Fruit fly (Drosophila melanogaster): ENCODE measurements around the gene Set.

Gene Set

DNA sequence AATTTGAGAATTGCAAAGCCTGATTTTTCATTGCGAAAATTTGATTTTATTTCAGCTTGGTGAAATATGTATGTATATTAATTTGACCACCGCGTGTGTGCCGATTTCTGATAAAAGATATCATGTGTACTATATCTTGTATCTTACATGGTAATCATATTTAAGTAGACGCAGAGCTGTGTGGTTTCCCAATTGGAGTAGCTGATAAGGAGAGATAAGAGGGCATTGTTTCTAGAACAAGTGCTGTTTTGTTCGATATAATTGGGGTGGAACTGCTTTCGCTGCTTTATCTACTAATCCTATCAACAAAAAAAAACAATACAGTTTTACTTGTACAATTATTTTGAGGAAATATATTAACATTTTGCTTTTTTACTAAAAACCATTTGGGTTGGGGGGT is 16.8 kb upstream of the Set start (continued):
- TF ChIP-seq grn (GFP tag; optimal IDR thresholded peaks at IDR 0.05) (peak; percentile 69), dati (GFP tag; IDR thresholded peaks at IDR 0.05) (no peak), pb (GFP tag; optimal IDR thresholded peaks at IDR 0.05) (no peak), insv (GFP tag; optimal IDR thresholded peaks at IDR 0.05) (peak in 1 of 2 experiments; percentile 83), ind (GFP tag; optimal IDR thresholded peaks at IDR 0.05) (no peak), CG32767 (GFP tag; IDR thresholded peaks at IDR 0.05) (no peak), E2f1 (GFP tag; IDR thresholded peaks at IDR 0.05) (no peak), CG34376 (GFP tag; optimal IDR thresholded peaks at IDR 0.05) (peak; percentile 78), Poxn (GFP tag; IDR thresholded peaks at IDR 0.05) (no peak), CG7839 (tag; optimal IDR thresholded peaks at IDR 0.05) (no peak), CG4820 (GFP tag; optimal IDR thresholded peaks at IDR 0.05) (no peak), schlank (tag; optimal IDR thresholded peaks at IDR 0.05) (no peak), CG10543 (GFP tag; optimal IDR thresholded peaks at IDR 0.05) (no peak), Six4 (GFP tag; optimal IDR thresholded peaks at IDR 0.05) (no peak), Neu2 (GFP tag; optimal IDR thresholded peaks at IDR 0.05; ENCODE audit: borderline replicate concordance) (no peak), zen (tag; optimal IDR thresholded peaks at IDR 0.05) (no peak), peb (GFP tag; IDR thresholded peaks at IDR 0.05) (no peak), emc (GFP tag; optimal IDR thresholded peaks at IDR 0.05) (no peak)

- TF ChIP-seq CG3163 (GFP tag; optimal IDR thresholded peaks at IDR 0.05), result no peak
- no peak for TF ChIP-seq Nf-YB (GFP tag; optimal IDR thresholded peaks at IDR 0.05)
- no peak for TF ChIP-seq CG6854 (GFP tag; optimal IDR thresholded peaks at IDR 0.05)
- TF ChIP-seq dmrt99B (tag; optimal IDR thresholded peaks at IDR 0.05), result no peak
- TF ChIP-seq danr (GFP tag; IDR thresholded peaks at IDR 0.05), result no peak
- TF ChIP-seq CG12659 (GFP tag; optimal IDR thresholded peaks at IDR 0.05), result no peak
- no peak for TF ChIP-seq CG4360 (GFP tag; IDR thresholded peaks at IDR 0.05)
- no peak for TF ChIP-seq Atf3 (GFP tag; optimal IDR thresholded peaks at IDR 0.05)
- no peak for TF ChIP-seq CG17829 (tag; optimal IDR thresholded peaks at IDR 0.05)
- TF ChIP-seq CG17912 (GFP tag; optimal IDR thresholded peaks at IDR 0.05), result no peak
- no peak for TF ChIP-seq CG31441 (GFP tag; IDR thresholded peaks at IDR 0.05)
- no peak for TF ChIP-seq salm (tag; optimal IDR thresholded peaks at IDR 0.05)
Measured at dm6 chr3R:15249037-15249436, 14.3 kb upstream of the Set start, which contains the start of gene Amt. TSS of gene Amt (minus strand) at chr3R:15249137.

DNA sequence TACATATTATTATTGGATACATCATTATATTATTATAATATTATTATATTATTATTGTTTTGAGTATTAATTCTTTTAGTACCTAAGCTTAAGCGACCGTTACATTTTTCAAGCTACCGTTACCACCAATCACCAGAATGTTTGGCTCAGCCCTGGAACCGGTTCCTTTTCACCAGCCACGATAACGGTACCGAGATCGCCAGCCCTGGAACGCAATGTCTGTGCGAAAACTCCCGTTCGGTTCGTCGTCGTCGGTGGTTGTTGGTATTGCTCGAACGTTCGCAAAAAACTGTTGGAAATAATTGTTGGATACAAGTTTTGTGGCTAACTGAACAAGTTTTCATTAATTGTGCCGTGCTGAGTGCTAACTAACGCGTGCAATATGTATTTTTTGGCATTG is 13.6 kb upstream of the Set start, which contains the start of gene CG42404:
Gene CG42404 (plus strand): TSS at position 360 of the 400 bp plus-strand sequence.
- no peak for TF ChIP-seq CG12104 (GFP tag; optimal IDR thresholded peaks at IDR 0.05)
- TF ChIP-seq cas (GFP tag; IDR thresholded peaks at IDR 0.05), result no peak
- TF ChIP-seq trem (tag; optimal IDR thresholded peaks at IDR 0.05), result peak; percentile 17
- peak; percentile 7 for TF ChIP-seq MESR4 (GFP tag; optimal IDR thresholded peaks at IDR 0.05)
- no peak for TF ChIP-seq pum (GFP tag; optimal IDR thresholded peaks at IDR 0.05)
- no peak for TF ChIP-seq ash1 (GFP tag; optimal IDR thresholded peaks at IDR 0.05)
- no peak for TF ChIP-seq E2f1 (GFP tag; IDR thresholded peaks at IDR 0.05)
- TF ChIP-seq CG7928 (GFP tag; optimal IDR thresholded peaks at IDR 0.05), result peak; percentile 92
- no peak for TF ChIP-seq tx (GFP tag; optimal IDR thresholded peaks at IDR 0.05)
- TF ChIP-seq Doc2 (GFP tag; IDR thresholded peaks at IDR 0.05), result no peak
- peak; percentile 4 for TF ChIP-seq BEAF-32 (GFP tag; optimal IDR thresholded peaks at IDR 0.05)
- no peak for TF ChIP-seq stc (GFP tag; IDR thresholded peaks at IDR 0.05)
- peak; percentile 86 for TF ChIP-seq Deaf1 (tag; optimal IDR thresholded peaks at IDR 0.05)
- TF ChIP-seq ATbp (GFP tag; optimal IDR thresholded peaks at IDR 0.05), result no peak
- TF ChIP-seq CG11695 (GFP tag; IDR thresholded peaks at IDR 0.05), result no peak
- TF ChIP-seq CG5180 (GFP tag; optimal IDR thresholded peaks at IDR 0.05), result peak; percentile 77
- TF ChIP-seq Lhr (GFP tag; optimal IDR thresholded peaks at IDR 0.05), result peak; percentile 4
- TF ChIP-seq Mes4 (GFP tag; optimal IDR thresholded peaks at IDR 0.05), result no peak
- no peak for TF ChIP-seq Taf1 (GFP tag; IDR thresholded peaks at IDR 0.05)
- TF ChIP-seq Nf-YB (GFP tag; optimal IDR thresholded peaks at IDR 0.05), result no peak
- TF ChIP-seq CG2875 (GFP tag; optimal IDR thresholded peaks at IDR 0.05), result no peak
- TF ChIP-seq Opbp (GFP tag; IDR thresholded peaks at IDR 0.05; ENCODE audit: partially characterized antibody), result peak; percentile 34; the same call in 2 of the 3 replicates
- no peak for TF ChIP-seq CG9609 (GFP tag; optimal IDR thresholded peaks at IDR 0.05)

Measured in whole organism, embryonic.